Fruit fly (Drosophila melanogaster) whole organism, wandering third instar larva: Measurements from ENCODE around the gene Adsl.

Experiments used
- Abd-B ChIP-seq: fragments of >200 bp; optimal IDR thresholded peaks from 2 replicates; lab custom pipeline; 2017; ENCODE audit warnings: missing biosample characterization, missing genetic modification characterization
- OdsH ChIP-seq: fragments of 200-800 bp; sonication (Bioruptor generic); optimal IDR thresholded peaks from 2 replicates; lab custom pipeline; 2016; ENCODE audit warnings: missing biosample characterization, mild to moderate bottlenecking, missing genetic modification characterization
- br ChIP-seq: fragments of 200-800 bp; sonication (Bioruptor generic); optimal IDR thresholded peaks from 2 replicates; lab custom pipeline; 2016; ENCODE audit warnings: missing biosample characterization, missing genetic modification characterization
- brk ChIP-seq: fragments of 200-800 bp; sonication (Bioruptor generic); optimal IDR thresholded peaks from 2 replicates; lab custom pipeline; 2016; ENCODE audit warnings: missing biosample characterization, mild to moderate bottlenecking, missing genetic modification characterization
- dl ChIP-seq, 2 experiments: fragments of 175-275, 200-275 bp in 1 of 2; fragments of 200-275 bp in 1 of 2; sonication (Bioruptor generic); optimal IDR thresholded peaks; lab custom pipeline; 2018; ENCODE audit warnings: mild to moderate bottlenecking in 2 of 2, missing biosample characterization in 2 of 2, missing genetic modification characterization in 2 of 2, moderate library complexity in 2 of 2; ENCODE audit not compliant: partially characterized antibody in 2 of 2, insufficient read depth in 1 of 2
- dsf ChIP-seq: sonication (Bioruptor generic); optimal IDR thresholded peaks from 2 replicates; lab custom pipeline; 2016; ENCODE audit warnings: missing biosample characterization, missing genetic modification characterization, borderline replicate concordance
- psq ChIP-seq: fragments of 200-800 bp; sonication (Bioruptor generic); optimal IDR thresholded peaks from 3 replicates; lab custom pipeline; 2017; ENCODE audit warnings: missing biosample characterization, mild to moderate bottlenecking, missing genetic modification characterization, moderate library complexity
- usp ChIP-seq: fragments of >200 bp; optimal IDR thresholded peaks from 2 replicates; lab custom pipeline; 2017; ENCODE audit warnings: missing biosample characterization, missing genetic modification characterization

- no peak for TF ChIP-seq usp (GFP tag; lab: Kevin White, UChicago)
- TF ChIP-seq dl (GFP tag; optimal IDR thresholded peaks at IDR 0.05; lab: Kevin White, UChicago; ENCODE audit: insufficient read depth in 1 of 2, partially characterized antibody in 2 of 2), result no peak
- TF ChIP-seq OdsH (GFP tag; lab: Kevin White, UChicago), result no peak
- no peak for TF ChIP-seq psq (GFP tag; lab: Kevin White, UChicago)
- no peak for TF ChIP-seq dsf
- TF ChIP-seq Abd-B (GFP tag; lab: Kevin White, UChicago), result no peak
- no peak for TF ChIP-seq br (GFP tag; lab: Kevin White, UChicago)
- no peak for TF ChIP-seq brk (GFP tag; lab: Kevin White, UChicago)
These were observed 22.6 kb upstream of the Adsl start for dm6 chr3R:17043570-17043923.
